Fruit fly (Drosophila melanogaster) whole organism, embryonic: ENCODE results near the gene CG44006.

ENCODE experiments used
- CG10209 ChIP-seq: fragments of 200-800 bp; sonication (Bioruptor generic); optimal IDR thresholded peaks from 3 replicates; lab custom pipeline; 2017; ENCODE audit warnings: missing biosample characterization, mild to moderate bottlenecking, missing genetic modification characterization, missing genetic modification reagents
- CG10267 ChIP-seq: fragments of 200-800 bp; sonication (Bioruptor generic); optimal IDR thresholded peaks from 2 replicates; lab custom pipeline; 2018; ENCODE audit warnings: missing biosample characterization, mild to moderate bottlenecking, missing genetic modification characterization, moderate library complexity
- CG10431 ChIP-seq: fragments of 200-800 bp; sonication (Bioruptor generic); optimal IDR thresholded peaks from 3 replicates; lab custom pipeline; 2018; ENCODE audit warnings: missing biosample characterization, mild to moderate bottlenecking, missing genetic modification characterization
- CG11093 ChIP-seq: fragments of 200-800 bp; sonication (Bioruptor generic); IDR thresholded peaks from 3 replicates; pipeline ENCODE4 v1.3.6; 2022; ENCODE audit warnings: missing biosample characterization, missing genetic modification characterization
- CG11504 ChIP-seq: fragments of 200-800 bp; sonication (Bioruptor generic); optimal IDR thresholded peaks from 3 replicates; lab custom pipeline; 2019; ENCODE audit warnings: missing biosample characterization, mild to moderate bottlenecking, missing genetic modification characterization, moderate library complexity
- CG12659 ChIP-seq: fragments of 200-800 bp; sonication (Bioruptor generic); optimal IDR thresholded peaks from 3 replicates; lab custom pipeline; 2017; ENCODE audit warnings: mild to moderate bottlenecking, missing biosample characterization, missing genetic modification reagents, missing genetic modification characterization
- CG15269 ChIP-seq: fragments of 200-800 bp; sonication (Bioruptor generic); optimal IDR thresholded peaks from 2 replicates; lab custom pipeline; 2018; ENCODE audit warnings: missing biosample characterization, mild to moderate bottlenecking, missing genetic modification characterization, moderate library complexity
- CG2199 ChIP-seq: fragments of 200-800 bp; sonication (Bioruptor generic); IDR thresholded peaks from 3 replicates; pipeline ENCODE4 v1.3.6; 2022; ENCODE audit warnings: missing biosample characterization, missing genetic modification characterization
- CG2678 ChIP-seq: fragments of 200-800 bp; sonication (Bioruptor generic); optimal IDR thresholded peaks from 3 replicates; lab custom pipeline; 2019; ENCODE audit warnings: missing biosample characterization, mild to moderate bottlenecking, missing genetic modification characterization, moderate library complexity
- CG31224 ChIP-seq: fragments of 200-800 bp; sonication (Bioruptor generic); IDR thresholded peaks from 2 replicates; pipeline ENCODE4 v1.3.6; 2022; ENCODE audit warnings: missing biosample characterization, missing genetic modification characterization
- CG34376 ChIP-seq: fragments of 200-800 bp; sonication (Bioruptor generic); optimal IDR thresholded peaks from 2 replicates; lab custom pipeline; 2018; ENCODE audit warnings: missing biosample characterization, mild to moderate bottlenecking, missing genetic modification characterization
- CG8388 ChIP-seq: fragments of 200-800 bp; sonication (Bioruptor generic); optimal IDR thresholded peaks from 2 replicates; lab custom pipeline; 2019; ENCODE audit warnings: missing biosample characterization, mild to moderate bottlenecking, missing genetic modification characterization, moderate library complexity
- CTCF ChIP-seq: fragments of 200-800 bp; sonication (Bioruptor generic); optimal IDR thresholded peaks from 2 replicates; lab custom pipeline; 2017; ENCODE audit warnings: missing biosample characterization, mild to moderate bottlenecking, missing genetic modification characterization, moderate library complexity
- D19B ChIP-seq: fragments of 200-800 bp; sonication (Bioruptor generic); optimal IDR thresholded peaks from 2 replicates; lab custom pipeline; 2017; ENCODE audit warnings: missing biosample characterization, mild to moderate bottlenecking, missing genetic modification characterization
- Dad ChIP-seq: fragments of 200-800 bp; sonication (Bioruptor generic); optimal IDR thresholded peaks from 3 replicates; lab custom pipeline; 2016; ENCODE audit warnings: missing biosample characterization, missing genetic modification characterization
- Dp ChIP-seq: fragments of 200-800 bp; sonication (Bioruptor generic); optimal IDR thresholded peaks from 2 replicates; lab custom pipeline; 2018; ENCODE audit warnings: missing biosample characterization, mild to moderate bottlenecking, missing genetic modification characterization, moderate library complexity
- E2f1 ChIP-seq: fragments of 200-800 bp; sonication (Bioruptor generic); IDR thresholded peaks from 2 replicates; pipeline ENCODE4 v1.3.6; 2022; ENCODE audit warnings: missing biosample characterization, missing genetic modification characterization
- E2f2 ChIP-seq: fragments of 200-800 bp; sonication (Bioruptor generic); IDR thresholded peaks from 2 replicates; pipeline ENCODE4 v1.3.6; 2022; ENCODE audit warnings: missing biosample characterization, missing genetic modification characterization
- Eip74EF ChIP-seq, 2 experiments: fragments of 200-800 bp in 1 of 2; fragments of >200 bp in 1 of 2; sonication (Bioruptor generic) in 1 of 2; optimal IDR thresholded peaks; 2 replicates each; lab custom pipeline; 2017 to 2019; ENCODE audit warnings: missing biosample characterization in 2 of 2, missing genetic modification characterization in 2 of 2, mild to moderate bottlenecking in 1 of 2, moderate library complexity in 1 of 2
- Ets65A ChIP-seq: fragments of 200-800 bp; sonication (Bioruptor generic); peaks from one replicate; lab custom pipeline; 2016; ENCODE audit warnings: missing biosample characterization, missing genetic modification characterization
- Ets97D ChIP-seq: fragments of 200-800 bp; sonication (Bioruptor generic); optimal IDR thresholded peaks from 3 replicates; lab custom pipeline; 2016; ENCODE audit warnings: missing biosample characterization, missing genetic modification characterization
- Hr51 ChIP-seq, 2 experiments: fragments of 200-800 bp; sonication (Bioruptor generic); optimal IDR thresholded peaks; 2 replicates in 1 of 2; 3 replicates in 1 of 2; lab custom pipeline; 2016 to 2018; ENCODE audit warnings: missing biosample characterization in 2 of 2, missing genetic modification characterization in 2 of 2, mild to moderate bottlenecking in 1 of 2, moderate library complexity in 1 of 2
- Med ChIP-seq: fragments of 200-800 bp; sonication (Bioruptor generic); peaks from one replicate; lab custom pipeline; 2016; ENCODE audit warnings: missing biosample characterization, missing genetic modification characterization, mild to moderate bottlenecking, inconsistent platforms, moderate library complexity
- NFAT ChIP-seq: fragments of 200-800 bp; sonication (Bioruptor generic); IDR thresholded peaks from 2 replicates; pipeline ENCODE4 v1.3.6; 2022; ENCODE audit warnings: missing biosample characterization, missing genetic modification characterization
- Nf-YC ChIP-seq: fragments of 200-800 bp; optimal IDR thresholded peaks from 3 replicates; lab custom pipeline; 2019; ENCODE audit warnings: missing biosample characterization, mild to moderate bottlenecking, missing genetic modification characterization, moderate library complexity
- Pdp1 ChIP-seq, 2 experiments: fragments of 200-800 bp; sonication (Bioruptor generic); optimal IDR thresholded peaks; 3 replicates each; lab custom pipeline; 2016; ENCODE audit warnings: missing biosample characterization in 2 of 2, missing genetic modification characterization in 2 of 2, mild to moderate bottlenecking in 1 of 2, moderate library complexity in 1 of 2
- cato ChIP-seq: fragments of 200-800 bp; sonication (Bioruptor generic); optimal IDR thresholded peaks from 2 replicates; lab custom pipeline; 2016; ENCODE audit warnings: missing biosample characterization, missing genetic modification characterization, borderline replicate concordance
- chinmo ChIP-seq: fragments of 200-800 bp; sonication (Bioruptor generic); IDR thresholded peaks from 4 replicates; pipeline ENCODE4 v1.3.6; 2022; ENCODE audit warnings: missing biosample characterization, missing genetic modification characterization; ENCODE audit not compliant: partially characterized antibody
- ci ChIP-seq: fragments of 200-800 bp; sonication (Bioruptor generic); IDR thresholded peaks from 3 replicates; pipeline ENCODE4 v1.3.6; 2022; ENCODE audit warnings: missing biosample characterization, missing genetic modification characterization
- dmrt99B ChIP-seq: fragments of 200-800 bp; sonication (Bioruptor generic); optimal IDR thresholded peaks from 2 replicates; lab custom pipeline; 2018; ENCODE audit warnings: missing biosample characterization, mild to moderate bottlenecking, missing genetic modification characterization, moderate library complexity
- fu2 ChIP-seq: fragments of 200-800 bp; sonication (Bioruptor generic); optimal IDR thresholded peaks from 2 replicates; lab custom pipeline; 2016; ENCODE audit warnings: missing biosample characterization, missing genetic modification characterization
- gem ChIP-seq: fragments of 200-800 bp; sonication (Bioruptor generic); optimal IDR thresholded peaks from 2 replicates; lab custom pipeline; 2019; ENCODE audit warnings: missing biosample characterization, mild to moderate bottlenecking, missing genetic modification characterization, moderate library complexity
- grau ChIP-seq: fragments of 200-800 bp; optimal IDR thresholded peaks from 3 replicates; lab custom pipeline; 2019; ENCODE audit warnings: missing biosample characterization, mild to moderate bottlenecking, missing genetic modification characterization, moderate library complexity
- grn ChIP-seq: fragments of 200-800 bp; sonication (Bioruptor generic); optimal IDR thresholded peaks from 3 replicates; lab custom pipeline; 2017; ENCODE audit warnings: missing biosample characterization, missing genetic modification characterization
- knrl ChIP-seq: fragments of 200-800 bp; sonication (Bioruptor generic); IDR thresholded peaks from 3 replicates; pipeline ENCODE4 v1.3.6; 2022; ENCODE audit warnings: missing biosample characterization, missing genetic modification characterization; ENCODE audit not compliant: partially characterized antibody
- nau ChIP-seq: fragments of 200-800 bp; sonication (Bioruptor generic); optimal IDR thresholded peaks from 3 replicates; lab custom pipeline; 2017; ENCODE audit warnings: missing biosample characterization, mild to moderate bottlenecking, missing genetic modification characterization, missing genetic modification reagents
- nerfin-2 ChIP-seq: fragments of 200-800 bp; sonication (Bioruptor generic); IDR thresholded peaks from 2 replicates; pipeline ENCODE4 v1.3.6; 2022; ENCODE audit warnings: missing biosample characterization, missing genetic modification characterization; ENCODE audit not compliant: partially characterized antibody
- onecut ChIP-seq: fragments of 200-800 bp; sonication (Bioruptor generic); IDR thresholded peaks from 2 replicates; pipeline ENCODE4 v1.3.6; 2022; ENCODE audit warnings: missing biosample characterization, missing genetic modification characterization
- pan ChIP-seq, 4 experiments: fragments of >200 bp in 3 of 4; fragments of 200-800 bp in 1 of 4; sonication (Bioruptor generic) in 1 of 4; optimal IDR thresholded peaks in 3 of 4; IDR thresholded peaks in 1 of 4; 2 replicates each; pipeline versions ENCODE4 v1.3.6 to Lab custom; 2017 to 2022; ENCODE audit warnings: missing biosample characterization in 2 of 4, missing genetic modification characterization in 2 of 4, mixed read lengths in 1 of 4
- phol ChIP-seq: fragments of 200-800 bp; sonication (Bioruptor generic); optimal IDR thresholded peaks from 3 replicates; lab custom pipeline; 2018; ENCODE audit warnings: missing biosample characterization, mild to moderate bottlenecking, missing genetic modification characterization, moderate library complexity
- pum ChIP-seq: fragments of 200-800 bp; sonication (Bioruptor generic); optimal IDR thresholded peaks from 2 replicates; lab custom pipeline; 2016; ENCODE audit warnings: missing biosample characterization, missing genetic modification characterization
- pzg ChIP-seq: fragments of 200-800 bp; sonication (Bioruptor generic); optimal IDR thresholded peaks from 3 replicates; lab custom pipeline; 2018; ENCODE audit warnings: missing biosample characterization, mild to moderate bottlenecking, missing genetic modification characterization, moderate library complexity
- row ChIP-seq: fragments of 200-800 bp; sonication (Bioruptor generic); IDR thresholded peaks from 3 replicates; pipeline ENCODE4 v1.3.6; 2022; ENCODE audit warnings: missing biosample characterization, missing genetic modification characterization
- scrt ChIP-seq: fragments of 200-800 bp; sonication (Bioruptor generic); optimal IDR thresholded peaks from 2 replicates; lab custom pipeline; 2018; ENCODE audit warnings: missing biosample characterization, mild to moderate bottlenecking, missing genetic modification characterization, moderate library complexity
- stwl ChIP-seq: fragments of 200-800 bp; sonication (Bioruptor generic); optimal IDR thresholded peaks from 3 replicates; lab custom pipeline; 2018; ENCODE audit warnings: missing biosample characterization, mild to moderate bottlenecking, missing genetic modification characterization, moderate library complexity
- unc-4 ChIP-seq: fragments of 200-800 bp; sonication (Bioruptor generic); IDR thresholded peaks from 2 replicates; pipeline ENCODE4 v1.3.6; 2022; ENCODE audit warnings: missing biosample characterization, missing genetic modification characterization; ENCODE audit not compliant: partially characterized antibody
- wor ChIP-seq: fragments of 200-800 bp; sonication (Bioruptor generic); IDR thresholded peaks from 2 replicates; pipeline ENCODE4 v1.3.6; 2022; ENCODE audit warnings: missing biosample characterization, missing genetic modification characterization
- zf30C ChIP-seq: fragments of 200-800 bp; sonication (Bioruptor generic); optimal IDR thresholded peaks from 3 replicates; lab custom pipeline; 2018; ENCODE audit warnings: missing biosample characterization, mild to moderate bottlenecking, missing genetic modification characterization
- zfh1 ChIP-seq: fragments of 200-800 bp; sonication (Bioruptor generic); IDR thresholded peaks from 3 replicates; pipeline ENCODE4 v1.3.6; 2022; ENCODE audit warnings: missing biosample characterization, missing genetic modification characterization

The CG44006 gene

dm6 chr3L:18093875-18094274 is 23.9 kb upstream of the CG44006 start:
- no peak for TF ChIP-seq CG11093 (GFP tag; lab: Robert Waterston, UW)
- no peak for TF ChIP-seq CG10431 (GFP tag; lab: Kevin White, UChicago)
- no peak for TF ChIP-seq CG31224 (GFP tag; lab: Robert Waterston, UW)
- TF ChIP-seq grau (tag; lab: Kevin White, UChicago): peak; percentile 1
- peak; percentile 12 for TF ChIP-seq gem (tag; lab: Kevin White, UChicago)
- TF ChIP-seq CG10267 (tag; lab: Kevin White, UChicago): no peak
- TF ChIP-seq unc-4 (GFP tag; lab: Robert Waterston, UW): no peak
- TF ChIP-seq CG10209: peak; percentile 9
- TF ChIP-seq onecut (GFP tag; lab: Robert Waterston, UW): peak; percentile 81
- no peak for TF ChIP-seq pan (optimal IDR thresholded peaks at IDR 0.05; lab: Kevin White, UChicago)
- peak in 1 of 2 experiments; percentile 12 for TF ChIP-seq pan (GFP tag; optimal IDR thresholded peaks at IDR 0.05 in 1 of 2, IDR thresholded peaks at IDR 0.05 in 1 of 2)
- TF ChIP-seq nau (GFP tag; lab: Kevin White, UChicago): no peak
- peak; percentile 49 for TF ChIP-seq Ets65A (GFP tag; lab: Kevin White, UChicago)
- no peak for TF ChIP-seq pum (GFP tag; lab: Kevin White, UChicago)
- peak; percentile 49 for TF ChIP-seq Med (GFP tag; lab: Kevin White, UChicago)
- peak; percentile 7 for TF ChIP-seq stwl (tag; lab: Kevin White, UChicago)
- no peak for TF ChIP-seq Dad (GFP tag; lab: Kevin White, UChicago)
- no peak for TF ChIP-seq NFAT (GFP tag; lab: Robert Waterston, UW)
- peak; percentile 46 for TF ChIP-seq scrt (GFP tag; lab: Kevin White, UChicago)
- TF ChIP-seq CG8388 (GFP tag; lab: Kevin White, UChicago): no peak
- TF ChIP-seq CG11504 (tag; lab: Kevin White, UChicago): peak; percentile 15
- peak; percentile 18 for TF ChIP-seq dmrt99B (tag; lab: Kevin White, UChicago)
- TF ChIP-seq wor (GFP tag; lab: Robert Waterston, UW): no peak
- TF ChIP-seq Hr51 (GFP tag; optimal IDR thresholded peaks at IDR 0.05; lab: Kevin White, UChicago): peak in 1 of 2 experiments; percentile 2
- peak; percentile 18 for TF ChIP-seq CG2678 (tag; lab: Kevin White, UChicago)
- peak; percentile 2 for TF ChIP-seq CG15269
- peak; percentile 55; the same call in 2 of the 3 replicates for TF ChIP-seq row
- TF ChIP-seq D19B (GFP tag; lab: Kevin White, UChicago): peak; percentile 76

DNA sequence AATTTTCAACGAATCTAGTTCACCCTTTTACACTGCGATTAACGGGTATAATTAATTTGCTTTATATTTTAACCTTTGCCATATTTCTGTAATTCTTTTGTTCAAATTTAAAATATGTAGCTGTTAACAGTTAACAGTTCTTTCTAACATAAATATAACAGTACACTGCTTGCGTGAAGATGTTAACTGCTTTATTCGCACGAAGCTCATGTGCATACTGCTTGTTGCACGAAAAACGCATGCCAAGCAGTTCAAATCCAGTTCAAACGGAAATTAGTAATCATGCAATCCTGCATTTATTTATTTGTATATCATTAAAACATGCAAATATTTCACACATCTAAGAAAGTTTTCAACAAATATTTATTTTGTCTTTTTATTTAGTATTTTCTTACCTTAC is 18.1 kb upstream of the CG44006 start:
- TF ChIP-seq phol: peak; percentile 35
- TF ChIP-seq chinmo: peak; percentile 97
- peak; percentile 33 for TF ChIP-seq zf30C (GFP tag; lab: Kevin White, UChicago)
- TF ChIP-seq Dp (GFP tag; lab: Kevin White, UChicago): peak; percentile 49
- no peak for TF ChIP-seq fu2 (GFP tag; lab: Kevin White, UChicago)
- peak in 1 of 2 experiments; percentile 55 for TF ChIP-seq Pdp1 (GFP tag; optimal IDR thresholded peaks at IDR 0.05; lab: Kevin White, UChicago)
- TF ChIP-seq grn: no peak
- TF ChIP-seq CG2199 (GFP tag; lab: Robert Waterston, UW): peak; percentile 96
- peak; percentile 55; the same call in 2 of the 3 replicates for TF ChIP-seq ci
- TF ChIP-seq CTCF: peak; percentile 68
- peak; percentile 18; the same call in 1 of the 2 replicates for TF ChIP-seq nerfin-2 (GFP tag; lab: Robert Waterston, UW)
- peak; percentile 78 for TF ChIP-seq Ets97D (GFP tag; lab: Kevin White, UChicago)
- 0 out of 3 replicates have a peak, but pooled peaks have one; percentile 17 for TF ChIP-seq zfh1 (GFP tag; lab: Robert Waterston, UW)
- TF ChIP-seq E2f2: peak; percentile 33; the same call in 1 of the 2 replicates
- no peak for TF ChIP-seq CG34376 (GFP tag; lab: Kevin White, UChicago)
- TF ChIP-seq E2f1 (GFP tag; lab: Robert Waterston, UW): no peak
- peak in 1 of 2 experiments; percentile 99 for TF ChIP-seq Eip74EF (GFP tag; optimal IDR thresholded peaks at IDR 0.05; lab: Kevin White, UChicago)
- no peak for TF ChIP-seq cato (GFP tag; lab: Kevin White, UChicago)
- TF ChIP-seq pzg (GFP tag; lab: Kevin White, UChicago): peak; percentile 3
- no peak for TF ChIP-seq Nf-YC (tag; lab: Kevin White, UChicago)
- peak; percentile 73 for TF ChIP-seq knrl (GFP tag; lab: Robert Waterston, UW)
- TF ChIP-seq CG12659 (GFP tag; lab: Kevin White, UChicago): peak; percentile 30
